Worm (Caenorhabditis elegans) whole organism, L1 larva: Measurements from ENCODE around the gene fkh-2.

ENCODE experiments used
- C04F5.9 ChIP-seq: sonication (generic microtip); optimal IDR thresholded peaks from 2 replicates; lab custom pipeline; 2016; ENCODE audit warnings: missing genetic modification characterization, missing compliant biosample characterization
- C16A3.4 ChIP-seq: fragments of 150-350 bp; optimal IDR thresholded peaks from 2 replicates; lab custom pipeline; 2014; ENCODE audit warnings: missing biosample characterization, missing genetic modification characterization
- C34B4.2 ChIP-seq: sonication (generic microtip); optimal IDR thresholded peaks from 2 replicates; lab custom pipeline; 2017; ENCODE audit warnings: mild to moderate bottlenecking, missing genetic modification characterization, missing compliant biosample characterization
- alr-1 ChIP-seq: fragments of 200-800 bp; sonication (Bioruptor generic); optimal IDR thresholded peaks from 2 replicates; lab custom pipeline; 2018; ENCODE audit warnings: borderline replicate concordance, mild to moderate bottlenecking, missing genetic modification characterization, missing compliant biosample characterization
- aly-2 ChIP-seq: fragments of 150-350 bp; optimal IDR thresholded peaks from 2 replicates; lab custom pipeline; 2014; ENCODE audit warnings: missing biosample characterization, missing genetic modification characterization
- ama-1 ChIP-seq: fragments of 150-350 bp; optimal IDR thresholded peaks from 2 replicates; lab custom pipeline; 2014
- ceh-63 ChIP-seq: fragments of 200-800 bp; sonication (Bioruptor generic); optimal IDR thresholded peaks from 2 replicates; lab custom pipeline; 2018; ENCODE audit warnings: mild to moderate bottlenecking, missing genetic modification characterization, missing compliant biosample characterization
- ceh-8 ChIP-seq: fragments of 200-800 bp; sonication (Bioruptor generic); optimal IDR thresholded peaks from 2 replicates; lab custom pipeline; 2018; ENCODE audit warnings: mild to moderate bottlenecking, missing genetic modification characterization, moderate library complexity, missing compliant biosample characterization
- ceh-88 ChIP-seq: fragments of 200-800 bp; sonication (Bioruptor generic); IDR thresholded peaks from 2 replicates; pipeline ENCODE4 v1.3.6; 2022; ENCODE audit warnings: missing genetic modification characterization, missing compliant biosample characterization
- ces-1 ChIP-seq: fragments of 150-350 bp; optimal IDR thresholded peaks from 2 replicates; lab custom pipeline; 2014; ENCODE audit warnings: missing biosample characterization, missing genetic modification reagents, missing genetic modification characterization
- dpl-1 ChIP-seq, 3 experiments: fragments of 150-350 bp in 2 of 3; sonication (generic microtip) in 1 of 3; optimal IDR thresholded peaks; 2 replicates each; lab custom pipeline; 2014 to 2017; ENCODE audit warnings: missing biosample characterization in 3 of 3, missing genetic modification characterization in 3 of 3, missing genetic modification reagents in 3 of 3
- dsc-1 ChIP-seq: sonication (generic microtip); optimal IDR thresholded peaks from 2 replicates; lab custom pipeline; 2016; ENCODE audit warnings: mild to moderate bottlenecking, missing genetic modification characterization, missing compliant biosample characterization
- efl-3 ChIP-seq: fragments of 200-800 bp; sonication (Bioruptor generic); optimal IDR thresholded peaks from 2 replicates; lab custom pipeline; 2018; ENCODE audit warnings: mild to moderate bottlenecking, missing genetic modification characterization, missing compliant biosample characterization
- egl-13 ChIP-seq: sonication (generic microtip); optimal IDR thresholded peaks from 2 replicates; lab custom pipeline; 2016; ENCODE audit warnings: missing genotype, missing genetic modification reagents, missing genetic modification characterization, missing compliant biosample characterization
- elt-3 ChIP-seq, 6 experiments: fragments of 150-350 bp in 1 of 6; sonication (generic microtip); optimal IDR thresholded peaks; 2 replicates each; lab custom pipeline; 2017 to 2018; ENCODE audit warnings: missing biosample characterization in 6 of 6, missing genetic modification characterization in 6 of 6, inconsistent platforms in 1 of 6
- ets-5 ChIP-seq: fragments of 200-800 bp; sonication (Bioruptor generic); IDR thresholded peaks from 2 replicates; pipeline ENCODE4 v1.3.6; 2022; ENCODE audit warnings: missing genetic modification characterization, missing compliant biosample characterization
- fkh-4 ChIP-seq: sonication (generic microtip); optimal IDR thresholded peaks from 2 replicates; lab custom pipeline; 2016; ENCODE audit warnings: missing compliant biosample characterization, missing genetic modification characterization, borderline replicate concordance
- fkh-8 ChIP-seq: sonication (generic microtip); optimal IDR thresholded peaks from 2 replicates; lab custom pipeline; 2016; ENCODE audit warnings: mild to moderate bottlenecking, missing genetic modification characterization, missing compliant biosample characterization
- hlh-4 ChIP-seq: sonication (generic microtip); optimal IDR thresholded peaks from 2 replicates; lab custom pipeline; 2016; ENCODE audit warnings: mild to moderate bottlenecking, missing genetic modification characterization, missing compliant biosample characterization
- irx-1 ChIP-seq: sonication (generic microtip); optimal IDR thresholded peaks from 2 replicates; lab custom pipeline; 2016; ENCODE audit warnings: missing genetic modification characterization, missing compliant biosample characterization
- isw-1 ChIP-seq: fragments of 200-800 bp; sonication (Bioruptor generic); IDR thresholded peaks from 2 replicates; pipeline ENCODE4 v1.3.6; 2022; ENCODE audit warnings: missing genetic modification characterization, missing compliant biosample characterization
- jun-1 ChIP-seq: fragments of 150-350 bp; optimal IDR thresholded peaks from 2 replicates; lab custom pipeline; 2014; ENCODE audit warnings: missing biosample characterization, missing genetic modification reagents, missing genetic modification characterization
- lin-14 ChIP-seq: fragments of 200-800 bp; sonication (Bioruptor generic); optimal IDR thresholded peaks from 2 replicates; lab custom pipeline; 2018; ENCODE audit warnings: mild to moderate bottlenecking, missing genetic modification characterization, moderate library complexity, missing compliant biosample characterization
- mef-2 ChIP-seq: fragments of 150-350 bp; optimal IDR thresholded peaks from 2 replicates; lab custom pipeline; 2014; ENCODE audit warnings: missing biosample characterization, missing genetic modification characterization
- nhr-237 ChIP-seq: fragments of 150-350 bp; optimal IDR thresholded peaks from 2 replicates; lab custom pipeline; 2014; ENCODE audit warnings: missing biosample characterization, missing genetic modification characterization
- nhr-71 ChIP-seq: sonication (generic microtip); optimal IDR thresholded peaks from 2 replicates; lab custom pipeline; 2016; ENCODE audit warnings: mild to moderate bottlenecking, missing genetic modification characterization, moderate library complexity, missing compliant biosample characterization
- nhr-76 ChIP-seq: sonication (generic microtip); optimal IDR thresholded peaks from 2 replicates; lab custom pipeline; 2017; ENCODE audit warnings: missing biosample characterization, missing genetic modification characterization
- nhr-77 ChIP-seq: fragments of 150-350 bp; optimal IDR thresholded peaks from 2 replicates; lab custom pipeline; 2014; ENCODE audit warnings: missing biosample characterization, missing genetic modification characterization
- nhr-84 ChIP-seq: sonication (generic microtip); optimal IDR thresholded peaks from 2 replicates; lab custom pipeline; 2017; ENCODE audit warnings: missing biosample characterization, missing genetic modification characterization
- nhr-85 ChIP-seq: sonication (generic microtip); peaks from one replicate; lab custom pipeline; 2016; ENCODE audit warnings: missing genetic modification characterization, inconsistent platforms, missing compliant biosample characterization
- nhr-90 ChIP-seq: sonication (generic microtip); optimal IDR thresholded peaks from 2 replicates; lab custom pipeline; 2016; ENCODE audit warnings: mild to moderate bottlenecking, missing genetic modification characterization, missing compliant biosample characterization; ENCODE audit not compliant: poor library complexity
- pag-3 ChIP-seq: sonication (generic microtip); optimal IDR thresholded peaks from 2 replicates; lab custom pipeline; 2017; ENCODE audit warnings: missing genetic modification characterization, mild to moderate bottlenecking, missing compliant biosample characterization, antibody characterized with exemption, borderline replicate concordance; ENCODE audit not compliant: insufficient read depth
- pax-3 ChIP-seq: fragments of 200-800 bp; sonication (Bioruptor generic); optimal IDR thresholded peaks from 2 replicates; lab custom pipeline; 2018; ENCODE audit warnings: mild to moderate bottlenecking, missing genetic modification characterization, moderate library complexity, missing compliant biosample characterization
- pqm-1 ChIP-seq: sonication (generic microtip); optimal IDR thresholded peaks from 3 replicates; lab custom pipeline; 2017; ENCODE audit warnings: missing biosample characterization, missing genetic modification characterization
- rnt-1 ChIP-seq: sonication (generic microtip); optimal IDR thresholded peaks from 2 replicates; lab custom pipeline; 2016; ENCODE audit warnings: mild to moderate bottlenecking, missing genetic modification characterization, moderate library complexity, missing compliant biosample characterization
- sox-4 ChIP-seq: sonication (generic microtip); optimal IDR thresholded peaks from 2 replicates; lab custom pipeline; 2016; ENCODE audit warnings: missing genetic modification characterization, missing compliant biosample characterization
- sptf-1 ChIP-seq: fragments of 150-350 bp; optimal IDR thresholded peaks from 2 replicates; lab custom pipeline; 2014; ENCODE audit warnings: missing biosample characterization, missing genetic modification characterization
- swsn-7 ChIP-seq: sonication (generic microtip); optimal IDR thresholded peaks from 2 replicates; lab custom pipeline; 2016; ENCODE audit warnings: missing genetic modification characterization, missing compliant biosample characterization
- tlp-1 ChIP-seq: fragments of 150-350 bp; optimal IDR thresholded peaks from 2 replicates; lab custom pipeline; 2014; ENCODE audit warnings: missing biosample characterization, missing genetic modification characterization
- unc-30 ChIP-seq: sonication (generic microtip); optimal IDR thresholded peaks from 2 replicates; lab custom pipeline; 2017; ENCODE audit warnings: missing biosample characterization, missing genetic modification characterization
- unc-98 ChIP-seq: fragments of 200-800 bp; sonication (Bioruptor generic); IDR thresholded peaks from 2 replicates; pipeline ENCODE4 v1.3.6; 2022; ENCODE audit warnings: missing genetic modification characterization, missing compliant biosample characterization
- zag-1 ChIP-seq: fragments of 150-350 bp; optimal IDR thresholded peaks from 2 replicates; lab custom pipeline; 2014; ENCODE audit warnings: missing biosample characterization, missing genetic modification characterization
- zip-4 ChIP-seq: fragments of 200-800 bp; sonication (Bioruptor generic); optimal IDR thresholded peaks from 2 replicates; lab custom pipeline; 2018; ENCODE audit warnings: mild to moderate bottlenecking, missing genetic modification characterization, moderate library complexity, missing compliant biosample characterization
- ztf-11 ChIP-seq, 2 experiments: sonication (generic microtip); optimal IDR thresholded peaks; 2 replicates each; lab custom pipeline; 2016 to 2017; ENCODE audit warnings: missing genetic modification characterization in 2 of 2, missing biosample characterization in 1 of 2, missing compliant biosample characterization in 1 of 2
- ztf-4 ChIP-seq: fragments of 150-350 bp; optimal IDR thresholded peaks from 2 replicates; lab custom pipeline; 2014; ENCODE audit warnings: missing biosample characterization, missing genetic modification characterization

The fkh-2 gene

DNA sequence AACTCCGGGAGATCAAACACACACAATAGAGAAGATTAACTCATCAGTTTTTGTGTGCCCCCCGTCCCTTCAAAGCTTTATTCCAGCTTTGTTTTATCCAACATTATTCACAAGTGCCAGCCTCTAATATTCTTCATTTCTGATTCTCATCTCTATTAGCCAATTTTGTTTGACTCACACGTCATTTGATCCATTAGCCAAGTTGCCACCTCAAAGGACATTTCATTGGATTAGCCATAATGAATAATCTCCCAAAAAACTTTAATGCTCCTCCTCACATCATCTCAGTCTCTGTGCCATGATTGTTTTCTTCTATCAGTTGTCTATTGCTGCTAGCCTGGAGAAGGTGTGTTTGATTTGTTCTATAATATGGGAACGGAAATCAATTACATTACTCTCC, 16.7 kb downstream of the fkh-2 start:
- TF ChIP-seq nhr-237 (no peak), ztf-4 (tag; lab: Kevin White, UChicago) (no peak), ceh-8 (GFP tag; lab: Kevin White, UChicago) (peak; percentile 72), dsc-1 (peak; percentile 86)

ce11 chrX:3715835-3716234, 26.3 kb downstream of the fkh-2 start:
- TF ChIP-seq ztf-11 (tag; optimal IDR thresholded peaks at IDR 0.05; lab: Kevin White, UChicago) (no peak), hlh-4 (tag; lab: Kevin White, UChicago) (no peak), C34B4.2 (tag; lab: Kevin White, UChicago) (no peak), nhr-85 (tag; lab: Kevin White, UChicago) (no peak), nhr-84 (tag; lab: Kevin White, UChicago) (no peak), efl-3 (GFP tag; lab: Kevin White, UChicago) (no peak), unc-30 (tag; lab: Kevin White, UChicago) (no peak), jun-1 (tag; lab: Kevin White, UChicago) (no peak), aly-2 (tag; lab: Kevin White, UChicago) (no peak), ceh-63 (GFP tag; lab: Kevin White, UChicago) (no peak), ces-1 (GFP tag; lab: Kevin White, UChicago) (no peak), rnt-1 (tag; lab: Kevin White, UChicago) (no peak), pax-3 (tag; lab: Kevin White, UChicago) (no peak), nhr-77 (tag; lab: Kevin White, UChicago) (no peak), pqm-1 (no peak), tlp-1 (no peak), irx-1 (tag; lab: Kevin White, UChicago) (no peak)

DNA sequence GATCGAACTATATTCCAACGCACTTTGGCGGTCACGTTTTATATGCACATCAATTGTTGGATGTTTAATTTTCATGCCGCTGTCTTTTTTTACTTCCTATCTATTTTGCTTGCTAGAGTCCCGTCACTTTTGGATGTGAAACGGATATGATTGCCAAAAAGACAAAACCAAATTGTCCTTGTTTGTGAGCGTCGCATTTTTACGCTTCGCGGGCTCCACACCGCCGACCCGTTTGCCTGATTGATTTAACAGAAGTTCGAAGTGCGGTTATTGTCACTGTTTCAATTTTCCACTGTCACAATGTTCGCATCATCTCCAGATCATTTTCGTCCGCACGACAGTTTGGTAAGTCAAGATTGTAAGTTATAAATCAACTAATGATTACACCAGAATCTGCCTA, 27.3 kb downstream of the fkh-2 start, which contains the start of gene C01C4.2:
Gene C01C4.2, plus strand, starts transcription at position 301 of the 400 bp plus-strand sequence.
- TF ChIP-seq ama-1 (lab: Kevin White, UChicago) (no peak), nhr-71 (tag; lab: Kevin White, UChicago) (no peak), C16A3.4 (tag; lab: Kevin White, UChicago) (no peak), unc-30 (tag; lab: Kevin White, UChicago) (no peak), zip-4 (GFP tag; lab: Kevin White, UChicago) (no peak), sptf-1 (tag; lab: Kevin White, UChicago) (no peak), pag-3 (tag; lab: Kevin White, UChicago) (no peak), isw-1 (GFP tag; lab: Robert Waterston, UW) (no peak)

DNA sequence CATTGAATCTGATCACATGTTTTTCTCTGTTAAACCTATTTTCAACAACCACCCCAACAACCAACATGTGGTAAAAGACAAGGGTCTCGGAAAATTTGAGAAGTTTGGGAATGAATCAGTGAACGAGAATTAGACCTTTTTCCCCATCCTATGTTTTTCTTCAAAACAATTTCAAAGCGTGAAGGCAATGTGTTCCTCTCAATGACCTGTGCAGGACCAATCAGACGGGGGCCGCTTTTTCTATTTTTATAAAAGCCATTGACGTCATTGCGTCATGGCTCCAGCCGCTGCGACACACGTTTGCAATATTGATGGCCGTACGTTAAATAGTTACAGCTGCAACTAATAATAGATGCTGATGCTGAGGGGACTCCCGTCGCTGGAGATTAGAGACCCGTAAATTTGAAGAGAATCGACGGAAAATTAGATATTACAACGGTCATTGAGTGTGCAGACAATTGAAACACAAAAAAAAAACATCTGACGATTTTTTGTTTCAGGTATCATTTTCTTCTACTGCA, 30.5 kb downstream of the fkh-2 start:
- no peak for TF ChIP-seq nhr-76 (tag; lab: Kevin White, UChicago)
- TF ChIP-seq zag-1 (tag; lab: Kevin White, UChicago) = no peak
- no peak for TF ChIP-seq nhr-237
- TF ChIP-seq elt-3 (tag; optimal IDR thresholded peaks at IDR 0.05; lab: Kevin White, UChicago) = no peak
- TF ChIP-seq dsc-1 = peak; percentile 99
- no peak for TF ChIP-seq zip-4 (GFP tag; lab: Kevin White, UChicago)
- peak; percentile 30 for TF ChIP-seq rnt-1 (tag; lab: Kevin White, UChicago)
- no peak for TF ChIP-seq sox-4 (tag; lab: Kevin White, UChicago)
- TF ChIP-seq aly-2 (tag; lab: Kevin White, UChicago) = no peak
- no peak for TF ChIP-seq fkh-8 (tag; lab: Kevin White, UChicago)
- TF ChIP-seq nhr-84 (tag; lab: Kevin White, UChicago) = no peak
- no peak for TF ChIP-seq unc-30 (tag; lab: Kevin White, UChicago)
- TF ChIP-seq pax-3 (tag; lab: Kevin White, UChicago) = no peak
- TF ChIP-seq C04F5.9 (tag; lab: Kevin White, UChicago) = no peak
- TF ChIP-seq nhr-71 (tag; lab: Kevin White, UChicago) = peak; percentile 59
- TF ChIP-seq swsn-7 (tag; lab: Kevin White, UChicago) = no peak
- TF ChIP-seq alr-1 (tag; lab: Kevin White, UChicago) = no peak
- TF ChIP-seq dpl-1 (GFP tag; optimal IDR thresholded peaks at IDR 0.05; lab: Kevin White, UChicago) = no peak
- TF ChIP-seq ets-5 = no peak
- peak; percentile 34 for TF ChIP-seq nhr-85 (tag; lab: Kevin White, UChicago)
- peak; percentile 40 for TF ChIP-seq lin-14 (GFP tag; lab: Kevin White, UChicago)
- TF ChIP-seq fkh-4 (tag; lab: Kevin White, UChicago) = peak; percentile 95
- TF ChIP-seq ceh-88 (GFP tag; lab: Robert Waterston, UW) = no peak
- no peak for TF ChIP-seq pqm-1
- no peak for TF ChIP-seq nhr-77 (tag; lab: Kevin White, UChicago)
- TF ChIP-seq mef-2 (tag; lab: Kevin White, UChicago) = no peak
- no peak for TF ChIP-seq unc-98 (GFP tag; lab: Robert Waterston, UW)
- no peak for TF ChIP-seq egl-13
- no peak for TF ChIP-seq nhr-90 (tag; lab: Kevin White, UChicago)
